Worm (Caenorhabditis elegans): ENCODE data around the gene col-13.

The col-13 gene

DNA sequence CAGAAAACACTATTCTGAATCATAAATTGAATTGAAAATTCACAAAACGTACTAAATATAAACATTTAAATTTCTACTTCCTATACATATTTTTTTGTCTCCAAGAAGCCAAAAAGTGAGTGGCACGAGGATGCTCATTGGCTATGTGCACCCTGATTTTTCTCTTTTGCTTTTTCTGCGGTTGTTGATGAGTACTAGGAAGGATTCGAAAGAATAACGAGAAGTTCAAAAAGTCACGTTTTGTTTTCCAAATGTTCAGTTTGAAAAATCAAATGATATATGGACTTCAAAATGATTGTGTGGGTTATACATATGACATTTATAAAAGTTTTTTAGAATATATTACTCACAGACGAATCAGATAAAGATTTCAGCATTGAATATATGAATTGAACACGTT, 43.0 kb upstream of the col-13 start:
- TF ChIP-seq tbx-9 (tag; optimal IDR thresholded peaks at IDR 0.05; ENCODE audit: borderline replicate concordance): no peak
- no peak for TF ChIP-seq ceh-91 (GFP tag; IDR thresholded peaks at IDR 0.05)
- no peak for TF ChIP-seq ztf-18 (tag; optimal IDR thresholded peaks at IDR 0.05)
- no peak for TF ChIP-seq Y95B8A.8 (GFP tag; IDR thresholded peaks at IDR 0.05)
- no peak for TF ChIP-seq lsl-1 (GFP tag; optimal IDR thresholded peaks at IDR 0.05)
- TF ChIP-seq die-1 (tag; optimal IDR thresholded peaks at IDR 0.05): no peak
- TF ChIP-seq nhr-80 (tag; optimal IDR thresholded peaks at IDR 0.05): no peak
- TF ChIP-seq let-526 (GFP tag; IDR thresholded peaks at IDR 0.05): no peak
- TF ChIP-seq zim-3 (tag; optimal IDR thresholded peaks at IDR 0.05): no peak
- no peak for TF ChIP-seq B0261.1 (tag; optimal IDR thresholded peaks at IDR 0.05)
- TF ChIP-seq F10E7.11 (tag; optimal IDR thresholded peaks at IDR 0.05): no peak
- TF ChIP-seq ZK185.1 (tag; optimal IDR thresholded peaks at IDR 0.05; ENCODE audit: poor library complexity, severe bottlenecking): no peak
- no peak for TF ChIP-seq F22D6.2 (tag; optimal IDR thresholded peaks at IDR 0.05)
- TF ChIP-seq F39B2.1 (GFP tag; IDR thresholded peaks at IDR 0.05): no peak
- TF ChIP-seq mxl-1 (tag; optimal IDR thresholded peaks at IDR 0.05): no peak

DNA sequence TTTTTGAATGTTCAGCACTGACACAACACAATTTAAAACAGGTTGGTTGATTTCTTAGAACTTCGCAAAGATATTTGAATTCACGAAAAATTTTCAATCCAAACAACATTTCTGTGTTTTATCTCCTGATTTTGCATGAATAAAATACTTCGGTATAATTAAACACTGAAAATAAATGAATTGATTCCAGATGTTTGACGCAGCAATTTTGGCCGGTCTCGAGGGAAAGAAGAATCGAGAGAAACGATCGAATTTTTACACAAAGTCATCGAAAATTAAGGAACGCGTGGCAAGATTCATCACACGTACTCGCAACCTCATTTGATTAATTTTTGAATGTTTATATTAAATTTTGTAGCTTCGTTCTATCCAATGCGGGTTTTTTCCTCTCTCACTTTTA, 42.5 kb upstream of the col-13 start:
- TF ChIP-seq F57A8.1 (GFP tag; optimal IDR thresholded peaks at IDR 0.05): no peak
- no peak for TF ChIP-seq B0261.1 (tag; optimal IDR thresholded peaks at IDR 0.05)
- TF ChIP-seq lag-1 (GFP tag; IDR thresholded peaks at IDR 0.05): no peak
- TF ChIP-seq nhr-120 (GFP tag; IDR thresholded peaks at IDR 0.05): no peak
- no peak for TF ChIP-seq hmg-20 (GFP tag; IDR thresholded peaks at IDR 0.05)
- TF ChIP-seq F49E8.2 (tag; optimal IDR thresholded peaks at IDR 0.05; ENCODE audit: insufficient read depth): no peak
- no peak for TF ChIP-seq C06A6.2 (GFP tag; conservative IDR thresholded peaks at IDR 0.05)
- no peak for TF ChIP-seq ceh-100 (GFP tag; IDR thresholded peaks at IDR 0.05)
- no peak for TF ChIP-seq sea-2 (GFP tag; IDR thresholded peaks at IDR 0.05)
- TF ChIP-seq repo-1 (tag; optimal IDR thresholded peaks at IDR 0.05): no peak
- TF ChIP-seq attf-5 (GFP tag; optimal IDR thresholded peaks at IDR 0.05): no peak
- no peak for TF ChIP-seq tbp1 (GFP tag; optimal IDR thresholded peaks at IDR 0.05)
- TF ChIP-seq madf-8 (GFP tag; conservative IDR thresholded peaks at IDR 0.05): no peak

DNA sequence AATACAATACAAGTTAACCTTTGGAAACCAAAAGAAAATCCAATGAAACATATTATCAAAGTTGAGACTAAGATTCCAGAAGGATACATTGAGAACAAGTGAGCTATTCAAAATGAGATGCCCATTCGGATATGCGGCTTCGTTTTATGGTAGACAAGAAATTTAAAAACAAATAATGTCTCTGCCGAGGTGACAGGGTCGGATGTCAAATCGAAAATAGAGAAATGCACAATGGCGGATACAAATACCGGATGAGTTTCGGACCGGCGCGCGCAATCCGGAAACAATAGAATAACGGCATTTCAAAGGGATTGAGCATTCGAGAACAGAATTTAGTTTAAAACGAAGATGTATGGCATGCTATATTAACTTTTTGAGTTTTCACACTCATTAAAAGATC, 41.6 kb upstream of the col-13 start, which contains the start of gene F22E12.3:
F22E12.3 (minus strand) TSS at position 101 of the 400 bp plus-strand sequence.
- TF ChIP-seq lin-26 (GFP tag; IDR thresholded peaks at IDR 0.05) (no peak), lag-1 (GFP tag; IDR thresholded peaks at IDR 0.05) (no peak)

DNA sequence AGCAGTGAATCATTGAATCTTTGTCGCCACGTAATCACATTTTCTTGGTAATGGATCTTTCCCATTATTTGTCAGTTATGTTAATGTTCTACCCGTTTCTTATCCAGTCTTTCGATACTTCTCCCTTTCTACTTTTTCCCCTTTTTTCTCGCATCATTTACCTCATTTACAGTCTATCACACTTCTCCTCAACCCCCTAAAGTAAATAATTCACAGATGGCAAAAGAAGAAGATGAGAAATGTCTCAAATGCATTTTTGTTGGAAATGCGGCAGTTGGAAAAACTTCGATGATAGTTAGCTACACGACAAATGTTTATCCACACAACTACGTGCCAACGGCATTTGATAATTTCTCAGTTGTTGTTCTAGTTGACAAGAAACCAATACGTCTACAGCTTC, 40.4 kb upstream of the col-13 start, which contains the start of gene chw-1:
chw-1 (plus strand) TSS at position 217 of the 400 bp plus-strand sequence.
- no peak for TF ChIP-seq egrh-3 (GFP tag; IDR thresholded peaks at IDR 0.05)
- no peak for TF ChIP-seq lin-35 (GFP tag; optimal IDR thresholded peaks at IDR 0.05)
- TF ChIP-seq attf-6 (GFP tag; IDR thresholded peaks at IDR 0.05): no peak

DNA sequence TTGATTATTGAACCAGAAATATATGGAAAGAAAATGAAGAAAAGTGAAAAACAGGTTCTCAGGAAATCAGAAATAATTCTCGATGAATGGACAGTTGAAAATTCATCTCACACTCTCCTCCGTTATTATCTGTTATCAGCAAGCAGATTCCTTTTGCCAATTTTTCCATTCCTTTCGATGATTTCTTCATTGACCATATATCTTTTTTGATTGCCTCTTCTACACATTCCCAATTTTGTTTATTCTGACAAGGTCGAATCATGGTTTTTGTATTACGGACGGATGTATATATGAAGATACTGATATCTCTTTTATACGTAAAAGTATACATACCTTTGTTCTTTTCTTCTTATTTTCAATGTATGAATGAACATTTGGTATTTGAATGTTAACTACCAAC, 39.0 kb upstream of the col-13 start:
- no peak for TF ChIP-seq ets-4 (GFP tag; optimal IDR thresholded peaks at IDR 0.05)
- TF ChIP-seq T07F8.4 (tag; optimal IDR thresholded peaks at IDR 0.05): no peak
- no peak for TF ChIP-seq lin-54 (GFP tag; optimal IDR thresholded peaks at IDR 0.05)
- no peak for TF ChIP-seq Y53F4B.3 (GFP tag; IDR thresholded peaks at IDR 0.05)
- no peak for TF ChIP-seq T26A5.8 (tag; optimal IDR thresholded peaks at IDR 0.05)
- no peak for TF ChIP-seq ztf-3 (GFP tag; optimal IDR thresholded peaks at IDR 0.05)
- no peak for TF ChIP-seq F22D6.2 (tag; optimal IDR thresholded peaks at IDR 0.05)
- TF ChIP-seq Y53G8AR.9 (GFP tag; conservative IDR thresholded peaks at IDR 0.05): no peak
- TF ChIP-seq egl-44 (GFP tag; IDR thresholded peaks at IDR 0.05): no peak
- no peak for TF ChIP-seq mxl-1 (tag; optimal IDR thresholded peaks at IDR 0.05)
- no peak for TF ChIP-seq athp-1 (tag; optimal IDR thresholded peaks at IDR 0.05)
- TF ChIP-seq attf-3 (GFP tag; conservative IDR thresholded peaks at IDR 0.05): no peak
- no peak for TF ChIP-seq attf-6 (GFP tag; IDR thresholded peaks at IDR 0.05)
- no peak for TF ChIP-seq unc-130 (GFP tag; optimal IDR thresholded peaks at IDR 0.05)
- no peak for TF ChIP-seq hrde-1 (tag; optimal IDR thresholded peaks at IDR 0.05; ENCODE audit: borderline replicate concordance)
